Fruit fly (Drosophila melanogaster) S2 (cell line): Measurements from ENCODE around the gene TwdlD.

Experiments
- CG8478 ChIP-seq: fragments of >200 bp; optimal IDR thresholded peaks from 2 replicates; lab custom pipeline; 2018
- CTCF ChIP-seq, 2 experiments: fragments of >200 bp; optimal IDR thresholded peaks; 2 replicates each; lab custom pipeline; 2018

The TwdlD gene

dm6 chr3R:26636388-26636787, 3.4 kb upstream of the TwdlD start, which contains the start of gene TwdlS:
TSS of gene TwdlS (plus strand) at chr3R:26636688.
- TF ChIP-seq CTCF (optimal IDR thresholded peaks at IDR 0.05; lab: Kevin White, UChicago) (no peak), CG8478 (lab: Kevin White, UChicago) (no peak)

dm6 chr3R:26654594-26654993, 14.8 kb downstream of the TwdlD start:
- TF ChIP-seq CTCF (optimal IDR thresholded peaks at IDR 0.05; lab: Kevin White, UChicago) (no peak), CG8478 (lab: Kevin White, UChicago) (no peak)

- no peak for TF ChIP-seq CG8478 (lab: Kevin White, UChicago)
- no peak for TF ChIP-seq CTCF (optimal IDR thresholded peaks at IDR 0.05; lab: Kevin White, UChicago)
Measured at dm6 chr3R:26655416-26655945, 15.7 kb downstream of the TwdlD start.

- TF ChIP-seq CTCF (optimal IDR thresholded peaks at IDR 0.05; lab: Kevin White, UChicago) (no peak), CG8478 (lab: Kevin White, UChicago) (no peak)
Measured at dm6 chr3R:26656140-26656539, 16.3 kb downstream of the TwdlD start, which contains the start of gene Tb. TSS of gene Tb (plus strand) at chr3R:26656440.

dm6 chr3R:26670277-26670676, 30.5 kb downstream of the TwdlD start:
- TF ChIP-seq CTCF (optimal IDR thresholded peaks at IDR 0.05; lab: Kevin White, UChicago) (no peak), CG8478 (lab: Kevin White, UChicago) (no peak)

- TF ChIP-seq CTCF (optimal IDR thresholded peaks at IDR 0.05; lab: Kevin White, UChicago) (no peak), CG8478 (lab: Kevin White, UChicago) (no peak)
Measured at dm6 chr3R:26671525-26672132, 31.8 kb downstream of the TwdlD start.

dm6 chr3R:26681947-26682346, 42.1 kb downstream of the TwdlD start, which contains the start of gene beat-VII:
TSS of gene beat-VII (minus strand) at chr3R:26681966.
- no peak for TF ChIP-seq CG8478 (lab: Kevin White, UChicago)
- TF ChIP-seq CTCF (optimal IDR thresholded peaks at IDR 0.05; lab: Kevin White, UChicago): no peak

dm6 chr3R:26690197-26690596, 50.4 kb downstream of the TwdlD start:
- no peak for TF ChIP-seq CTCF (optimal IDR thresholded peaks at IDR 0.05; lab: Kevin White, UChicago)
- TF ChIP-seq CG8478 (lab: Kevin White, UChicago): no peak
